Fruit fly (Drosophila melanogaster): ENCODE results near the gene edin.

DNA sequence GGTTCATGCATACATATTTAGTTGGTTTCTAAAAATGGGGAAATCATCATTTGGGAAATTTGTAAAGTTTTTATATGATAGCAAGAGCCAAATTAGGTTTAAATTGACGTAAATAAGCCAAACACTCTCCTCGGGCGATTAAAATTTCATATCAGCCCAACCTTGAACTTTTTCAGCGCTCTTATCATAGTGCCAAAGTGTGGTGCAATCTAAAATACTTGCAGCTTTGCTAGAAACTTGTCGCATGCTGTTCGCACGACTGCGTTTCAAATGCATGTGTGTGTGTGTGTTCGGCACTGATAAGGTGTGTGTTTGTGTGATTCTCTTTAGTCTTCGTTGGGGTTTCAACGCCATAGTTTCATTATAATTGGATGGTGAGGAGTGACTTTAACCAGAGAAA is 12.2 kb downstream of the edin start:
- no peak for TF ChIP-seq ttk (optimal IDR thresholded peaks at IDR 0.05)
- no peak for TF ChIP-seq insv (optimal IDR thresholded peaks at IDR 0.05)
- TF ChIP-seq h (optimal IDR thresholded peaks at IDR 0.05), result no peak
- no peak for TF ChIP-seq Myc (optimal IDR thresholded peaks at IDR 0.05)
- no peak for TF ChIP-seq psq (optimal IDR thresholded peaks at IDR 0.05)
- no peak for TF ChIP-seq Sin3A (optimal IDR thresholded peaks at IDR 0.05)

All from Kc167 (cell line).